Worm (Caenorhabditis elegans) whole organism, early embryonic: ENCODE measurements around the gene rpn-6.2.

Experiments
- ama-1 ChIP-seq: fragments of 150-350 bp; optimal IDR thresholded peaks from 2 replicates; lab custom pipeline; 2014
- hmg-4 ChIP-seq: fragments of 200-800 bp; sonication (Bioruptor generic); optimal IDR thresholded peaks from 2 replicates; lab custom pipeline; 2018; ENCODE audit warnings: mild to moderate bottlenecking, missing genetic modification characterization, missing compliant biosample characterization
- scrt-1 ChIP-seq: fragments of 200-800 bp; sonication (Bioruptor generic); IDR thresholded peaks from 2 replicates; pipeline ENCODE4 v1.3.6; 2022; ENCODE audit warnings: missing genetic modification characterization, missing compliant biosample characterization
- tra-4 ChIP-seq: sonication (generic microtip); optimal IDR thresholded peaks from 2 replicates; lab custom pipeline; 2017; ENCODE audit warnings: missing genetic modification characterization, missing compliant biosample characterization

- TF ChIP-seq ama-1 (lab: Kevin White, UChicago) (no peak), hmg-4 (GFP tag; lab: Kevin White, UChicago) (no peak), scrt-1 (no peak), tra-4 (tag; lab: Kevin White, UChicago) (no peak)
Measured at ce11 chrIII:9035037-9035436, 33.2 kb upstream of the rpn-6.2 start.
